Worm (Caenorhabditis elegans): ENCODE results near the gene ehs-1.

ce11 chrII:5828486-5828885 is 8.0 kb downstream of the ehs-1 start, which contains the start of gene ZK1248.11:
- TF ChIP-seq pha-4 (tag; optimal IDR thresholded peaks at IDR 0.05) = no peak
- no peak for TF ChIP-seq elt-2 (tag; optimal IDR thresholded peaks at IDR 0.05)
- TF ChIP-seq unc-39 (tag; optimal IDR thresholded peaks at IDR 0.05) = no peak
- no peak for TF ChIP-seq lin-39 (tag; optimal IDR thresholded peaks at IDR 0.05)
- no peak for TF ChIP-seq aly-2 (tag; optimal IDR thresholded peaks at IDR 0.05)
- TF ChIP-seq ztf-11 (tag; optimal IDR thresholded peaks at IDR 0.05) = no peak
- no peak for TF ChIP-seq nhr-11 (tag; optimal IDR thresholded peaks at IDR 0.05)
- TF ChIP-seq ceh-82 (tag; optimal IDR thresholded peaks at IDR 0.05) = no peak
- no peak for TF ChIP-seq lsy-12 (tag; optimal IDR thresholded peaks at IDR 0.05)
- TF ChIP-seq nfya-1 (tag; optimal IDR thresholded peaks at IDR 0.05; ENCODE audit: insufficient read depth) = no peak
- no peak for TF ChIP-seq fkh-10 (GFP tag; optimal IDR thresholded peaks at IDR 0.05)
- TF ChIP-seq nhr-76 (tag; optimal IDR thresholded peaks at IDR 0.05) = no peak
- no peak for TF ChIP-seq sea-2 (GFP tag; optimal IDR thresholded peaks at IDR 0.05)
- no peak for TF ChIP-seq ceh-28 (tag; optimal IDR thresholded peaks at IDR 0.05)
